Worm (Caenorhabditis elegans) whole organism, L3 larva: ENCODE results near the gene clec-153.

Experiments used
- ama-1 ChIP-seq: fragments of 150-350 bp; optimal IDR thresholded peaks from 2 replicates; lab custom pipeline; 2018
- ceh-82 ChIP-seq: fragments of 150-350 bp; optimal IDR thresholded peaks from 2 replicates; lab custom pipeline; 2014; ENCODE audit warnings: missing biosample characterization, missing genetic modification characterization
- lin-15B ChIP-seq: fragments of 150-350 bp; optimal IDR thresholded peaks from 2 replicates; lab custom pipeline; 2014; ENCODE audit warnings: missing biosample characterization, missing genetic modification characterization
- mdl-1 ChIP-seq: fragments of 150-350 bp; optimal IDR thresholded peaks from 2 replicates; lab custom pipeline; 2014; ENCODE audit warnings: missing biosample characterization, missing genetic modification characterization
- nhr-76 ChIP-seq: fragments of 150-350 bp; sonication (generic microtip); optimal IDR thresholded peaks from 5 replicates; lab custom pipeline; 2014; ENCODE audit warnings: missing biosample characterization, missing genetic modification characterization
- unc-62 ChIP-seq: fragments of 150-350 bp; sonication (generic microtip); optimal IDR thresholded peaks from 4 replicates; lab custom pipeline; 2014; ENCODE audit warnings: missing biosample characterization, missing genetic modification reagents, missing genetic modification characterization
- zag-1 ChIP-seq: fragments of 150-350 bp; optimal IDR thresholded peaks from 2 replicates; lab custom pipeline; 2014; ENCODE audit warnings: missing biosample characterization, missing genetic modification characterization

ce11 chrIII:4626148-4626922 is 8.7 kb upstream of the clec-153 start:
- TF ChIP-seq unc-62 (GFP tag; lab: Kevin White, UChicago) (no peak), nhr-76 (tag; lab: Kevin White, UChicago) (no peak), ama-1 (lab: Kevin White, UChicago) (no peak), ceh-82 (tag; lab: Kevin White, UChicago) (no peak), zag-1 (tag; lab: Kevin White, UChicago) (no peak), lin-15B (tag; lab: Kevin White, UChicago) (no peak), mdl-1 (tag; lab: Kevin White, UChicago) (no peak)
